Fruit fly (Drosophila melanogaster): ENCODE measurements around the gene RpL34a.

The RpL34a gene

DNA sequence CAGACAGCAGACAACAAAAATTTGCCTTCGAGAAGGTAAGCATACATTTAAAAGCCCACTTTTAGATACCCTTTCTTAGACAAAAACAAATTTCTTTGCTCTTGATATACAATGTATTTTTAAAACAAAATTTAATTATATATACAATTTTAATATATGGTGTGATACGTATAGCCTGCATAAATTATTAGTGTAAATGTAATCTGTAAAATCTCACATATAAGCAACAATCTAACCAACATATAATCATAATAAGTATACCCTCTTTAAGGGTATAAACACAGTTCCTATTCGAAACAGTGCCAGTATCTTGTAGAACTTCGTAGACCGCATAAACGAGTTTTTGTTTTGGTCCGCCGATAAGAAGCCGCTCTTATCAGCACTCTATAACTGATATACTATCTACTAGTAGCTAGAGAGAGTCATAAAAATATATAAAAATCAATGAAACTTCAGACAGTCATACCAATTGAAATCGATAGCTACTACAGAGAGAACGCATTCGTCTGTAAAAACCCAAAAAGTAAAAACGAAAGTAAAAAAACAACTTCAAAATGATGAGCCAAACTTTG is 44.7 kb downstream of the RpL34a start, which contains the start of gene Kaz-m1 (continued):
- TF ChIP-seq z (GFP tag; IDR thresholded peaks at IDR 0.05) (no peak), CG33213 (GFP tag; optimal IDR thresholded peaks at IDR 0.05) (no peak), Dll (GFP tag; IDR thresholded peaks at IDR 0.05; ENCODE audit: partially characterized antibody) (no peak), Oli (tag; optimal IDR thresholded peaks at IDR 0.05) (peak; percentile 65), Hey (tag; optimal IDR thresholded peaks at IDR 0.05) (no peak), Meics (GFP tag; optimal IDR thresholded peaks at IDR 0.05) (peak; percentile 62), tx (GFP tag; optimal IDR thresholded peaks at IDR 0.05) (no peak), ken (GFP tag; IDR thresholded peaks at IDR 0.05) (no peak), ttk (GFP tag; IDR thresholded peaks at IDR 0.05) (no peak), CG8924 (tag; optimal IDR thresholded peaks at IDR 0.05) (peak; percentile 70), h (optimal IDR thresholded peaks at IDR 0.05) (no peak), CG7556 (GFP tag; optimal IDR thresholded peaks at IDR 0.05) (peak; percentile 53), BtbVII (GFP tag; optimal IDR thresholded peaks at IDR 0.05) (peak; percentile 43), CG10366 (GFP tag; IDR thresholded peaks at IDR 0.05) (0 out of 2 replicates have a peak, but pooled peaks have one; percentile 13), CG14965 (GFP tag; optimal IDR thresholded peaks at IDR 0.05; ENCODE audit: borderline replicate concordance) (no peak), ab (GFP tag; optimal IDR thresholded peaks at IDR 0.05) (no peak), HLH4C (GFP tag; IDR thresholded peaks at IDR 0.05; ENCODE audit: partially characterized antibody) (no peak)

DNA sequence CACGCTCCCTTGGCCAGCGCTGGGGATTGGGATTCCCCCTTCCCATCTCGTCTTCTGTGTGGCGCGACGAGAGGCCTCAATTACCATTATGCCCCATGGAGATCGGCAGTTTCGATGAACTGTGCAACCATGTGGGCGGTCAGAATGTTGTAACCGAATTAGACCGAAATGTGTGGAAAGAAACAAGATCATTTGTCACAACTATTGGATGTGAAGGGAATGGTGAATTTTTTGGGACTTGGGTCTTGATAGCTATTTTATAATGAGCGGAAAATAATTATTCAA is 45.5 kb downstream of the RpL34a start:
- TF ChIP-seq sr (GFP tag; IDR thresholded peaks at IDR 0.05): peak; percentile 74; the same call in 2 of the 3 replicates
- peak; percentile 63 for TF ChIP-seq kni (GFP tag; optimal IDR thresholded peaks at IDR 0.05)
- TF ChIP-seq CG32532 (GFP tag; IDR thresholded peaks at IDR 0.05): 0 out of 2 replicates have a peak, but pooled peaks have one; percentile 2
- TF ChIP-seq pan (optimal IDR thresholded peaks at IDR 0.05): no peak
- peak in 1 of 2 experiments; percentile 27 for TF ChIP-seq pan (GFP tag; optimal IDR thresholded peaks at IDR 0.05 in 1 of 2, IDR thresholded peaks at IDR 0.05 in 1 of 2)
- TF ChIP-seq HLHmδ (GFP tag; optimal IDR thresholded peaks at IDR 0.05): peak; percentile 91
- peak in 1 of 2 experiments; percentile 23 for TF ChIP-seq Pdp1 (GFP tag; optimal IDR thresholded peaks at IDR 0.05)
- TF ChIP-seq CG18619 (GFP tag; optimal IDR thresholded peaks at IDR 0.05): no peak
- TF ChIP-seq CG10565 (GFP tag; optimal IDR thresholded peaks at IDR 0.05): no peak

DNA sequence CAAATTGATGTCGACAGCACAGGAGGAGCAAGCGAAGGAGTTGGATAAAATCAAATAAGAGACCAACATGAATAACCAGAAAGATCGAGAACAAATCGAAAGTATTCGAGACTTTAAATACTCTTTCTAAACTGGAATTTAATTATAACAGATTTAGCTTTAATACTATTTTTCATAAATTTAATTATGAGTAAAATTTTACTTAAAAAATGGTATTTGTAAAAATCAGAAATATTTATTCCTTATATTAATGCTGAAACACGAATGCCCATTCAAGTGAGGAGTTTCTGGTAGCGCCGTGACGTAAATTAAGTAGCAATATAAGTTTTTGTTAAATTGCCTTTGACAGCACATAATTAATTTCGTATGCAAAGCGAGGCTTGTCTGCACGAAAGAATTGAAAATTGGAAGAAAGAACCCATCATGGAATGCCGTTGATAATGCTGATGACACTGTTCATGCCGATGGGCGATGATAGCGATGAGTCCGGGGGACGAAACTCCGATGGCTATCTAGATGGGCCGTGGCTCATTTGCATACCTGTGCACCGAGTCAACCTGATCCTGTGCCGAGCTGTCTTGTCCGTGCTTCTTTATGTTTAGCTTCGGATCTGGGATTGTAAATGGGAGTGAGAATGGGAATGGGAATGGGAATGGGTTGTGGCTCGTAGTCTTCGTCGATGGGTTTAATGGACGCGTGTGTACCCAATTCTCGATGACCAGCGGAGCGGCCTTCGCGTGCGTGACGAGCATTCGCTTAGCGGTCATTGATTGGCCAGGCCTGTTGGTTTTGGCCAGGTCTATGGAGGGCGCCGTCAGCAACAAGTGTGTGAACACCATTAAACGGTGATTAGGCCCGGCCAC is 46.0 kb downstream of the RpL34a start:
- no peak for TF ChIP-seq CG9932 (GFP tag; IDR thresholded peaks at IDR 0.05)
- TF ChIP-seq ttk (GFP tag; IDR thresholded peaks at IDR 0.05): no peak
- TF ChIP-seq CG2712 (tag; optimal IDR thresholded peaks at IDR 0.05): peak; percentile 86
- TF ChIP-seq CG1529 (GFP tag; optimal IDR thresholded peaks at IDR 0.05): no peak
- TF ChIP-seq Doc2 (GFP tag; IDR thresholded peaks at IDR 0.05): no peak
- TF ChIP-seq btn (GFP tag; optimal IDR thresholded peaks at IDR 0.05): no peak
- peak; percentile 34 for TF ChIP-seq CG9437 (GFP tag; optimal IDR thresholded peaks at IDR 0.05)
- TF ChIP-seq CG9215 (GFP tag; IDR thresholded peaks at IDR 0.05): no peak
- TF ChIP-seq sd (tag; optimal IDR thresholded peaks at IDR 0.05): peak; percentile 53
- no peak for TF ChIP-seq amos (GFP tag; IDR thresholded peaks at IDR 0.05; ENCODE audit: partially characterized antibody)
- TF ChIP-seq Dp (GFP tag; optimal IDR thresholded peaks at IDR 0.05): no peak
- TF ChIP-seq ham (GFP tag; IDR thresholded peaks at IDR 0.05): no peak
- TF ChIP-seq unc-4 (GFP tag; IDR thresholded peaks at IDR 0.05; ENCODE audit: partially characterized antibody): no peak
- peak; percentile 16 for TF ChIP-seq gcm (GFP tag; optimal IDR thresholded peaks at IDR 0.05)
- no peak for TF ChIP-seq CG33213 (GFP tag; optimal IDR thresholded peaks at IDR 0.05)
- 0 out of 3 replicates have a peak, but pooled peaks have one; percentile 16 for TF ChIP-seq otp (GFP tag; IDR thresholded peaks at IDR 0.05)
- TF ChIP-seq CG16779 (GFP tag; IDR thresholded peaks at IDR 0.05): no peak
- TF ChIP-seq CG13287 (GFP tag; IDR thresholded peaks at IDR 0.05; ENCODE audit: partially characterized antibody): no peak
- TF ChIP-seq CkIIα-i1 (GFP tag; IDR thresholded peaks at IDR 0.05): no peak
- no peak for TF ChIP-seq HLH54F (GFP tag; optimal IDR thresholded peaks at IDR 0.05)
- TF ChIP-seq crp (GFP tag; optimal IDR thresholded peaks at IDR 0.05): no peak
- 0 out of 2 replicates have a peak, but pooled peaks have one; percentile 10 for TF ChIP-seq E2f1 (GFP tag; IDR thresholded peaks at IDR 0.05)
- TF ChIP-seq z (GFP tag; IDR thresholded peaks at IDR 0.05): no peak
- peak; percentile 73 for TF ChIP-seq sens (GFP tag)
